Fruit fly (Drosophila melanogaster) S2 (cell line): ENCODE results near the gene CG32170.

Source experiments
- CG8478 ChIP-seq: fragments of >200 bp; optimal IDR thresholded peaks from 2 replicates; lab custom pipeline; 2018
- CTCF ChIP-seq, 2 experiments: fragments of >200 bp; optimal IDR thresholded peaks; 2 replicates each; lab custom pipeline; 2018

DNA sequence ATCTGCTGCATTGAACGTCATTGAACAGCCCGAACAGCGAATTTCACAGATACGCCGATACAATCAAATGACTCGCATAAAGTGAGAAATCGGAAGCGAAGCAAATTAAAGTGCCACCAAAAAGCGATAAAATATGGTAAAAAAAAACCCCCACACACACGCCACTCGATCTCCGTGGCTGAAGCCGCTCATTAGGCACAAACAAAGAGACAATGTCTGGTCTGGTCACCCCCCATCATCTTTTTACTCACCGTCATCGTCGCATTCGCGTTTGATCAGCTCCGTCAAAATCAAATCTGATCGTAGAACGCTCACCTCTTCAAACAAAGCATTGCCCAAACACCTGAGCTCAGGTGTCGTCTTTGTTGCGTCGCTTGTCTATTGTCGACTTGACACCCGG is 1.1 kb upstream of the CG32170 start:
- no peak for TF ChIP-seq CTCF (optimal IDR thresholded peaks at IDR 0.05; lab: Kevin White, UChicago)
- no peak for TF ChIP-seq CG8478 (lab: Kevin White, UChicago)
